Fruit fly (Drosophila melanogaster): Measurements from ENCODE around the gene CG5466.

Gene CG5466

DNA sequence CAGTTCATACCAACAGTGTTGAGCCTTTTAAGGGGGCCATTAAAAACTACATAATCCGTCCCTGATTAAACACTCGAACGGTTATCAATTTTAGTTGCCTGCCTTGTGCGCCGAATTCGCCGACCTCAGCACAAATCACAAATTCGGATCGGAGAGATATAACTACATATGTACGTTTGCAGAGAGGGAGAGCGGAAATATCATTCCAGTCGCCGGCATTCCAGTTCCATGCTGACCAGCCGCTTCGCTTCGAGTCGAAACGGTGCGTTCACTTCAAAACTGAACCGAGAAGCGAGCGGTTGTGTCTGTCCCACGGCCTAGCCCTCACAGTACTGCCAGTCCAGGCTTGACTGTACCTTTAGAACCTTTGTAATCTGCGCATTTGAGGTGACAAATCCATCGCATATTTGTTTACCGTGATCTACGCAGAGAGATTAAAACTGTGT, 43.1 kb upstream of the CG5466 start (continued):
- TF ChIP-seq slp2 (GFP tag; optimal IDR thresholded peaks at IDR 0.05) = no peak
- no peak for TF ChIP-seq al (GFP tag; IDR thresholded peaks at IDR 0.05)
- TF ChIP-seq ham (GFP tag; IDR thresholded peaks at IDR 0.05) = no peak
- TF ChIP-seq ttk (GFP tag; IDR thresholded peaks at IDR 0.05) = no peak
- TF ChIP-seq sima (GFP tag; optimal IDR thresholded peaks at IDR 0.05) = no peak
- 0 out of 2 replicates have a peak, but pooled peaks have one; percentile 38 for TF ChIP-seq unc-4 (GFP tag; IDR thresholded peaks at IDR 0.05; ENCODE audit: partially characterized antibody)
- TF ChIP-seq zen2 (GFP tag; IDR thresholded peaks at IDR 0.05; ENCODE audit: partially characterized antibody) = no peak
- no peak for TF ChIP-seq CG3726 (GFP tag; IDR thresholded peaks at IDR 0.05)
- TF ChIP-seq CG8290 (GFP tag; optimal IDR thresholded peaks at IDR 0.05) = no peak
- TF ChIP-seq CG8290 (tag; optimal IDR thresholded peaks at IDR 0.05) = peak in 1 of 2 experiments; percentile 62
- TF ChIP-seq E2f2 (GFP tag; IDR thresholded peaks at IDR 0.05) = no peak
- no peak for TF ChIP-seq CG14667 (GFP tag; IDR thresholded peaks at IDR 0.05)
- TF ChIP-seq Dip3 (GFP tag; optimal IDR thresholded peaks at IDR 0.05) = no peak
- no peak for TF ChIP-seq mam (GFP tag; optimal IDR thresholded peaks at IDR 0.05)
- peak; percentile 62 for TF ChIP-seq CG7928 (GFP tag; optimal IDR thresholded peaks at IDR 0.05)
- peak; percentile 74 for TF ChIP-seq HLHmδ (GFP tag; optimal IDR thresholded peaks at IDR 0.05)
- no peak for TF ChIP-seq CG30403 (GFP tag; optimal IDR thresholded peaks at IDR 0.05)
- TF ChIP-seq lbe (GFP tag; optimal IDR thresholded peaks at IDR 0.05) = no peak
- no peak for TF ChIP-seq CG12744 (GFP tag; optimal IDR thresholded peaks at IDR 0.05)
- TF ChIP-seq fd64A (GFP tag; optimal IDR thresholded peaks at IDR 0.05) = no peak
- TF ChIP-seq Mrtf (GFP tag; IDR thresholded peaks at IDR 0.05) = no peak
- no peak for TF ChIP-seq CG14441 (GFP tag; IDR thresholded peaks at IDR 0.05)
- TF ChIP-seq Xbp1 (GFP tag; optimal IDR thresholded peaks at IDR 0.05) = no peak
- TF ChIP-seq ato (GFP tag; IDR thresholded peaks at IDR 0.05; ENCODE audit: partially characterized antibody) = 0 out of 2 replicates have a peak, but pooled peaks have one; percentile 12
- no peak for TF ChIP-seq CG6175 (GFP tag; IDR thresholded peaks at IDR 0.05)
- TF ChIP-seq Med (GFP tag) = peak; percentile 92
- no peak for TF ChIP-seq CG9437 (GFP tag; optimal IDR thresholded peaks at IDR 0.05)
- TF ChIP-seq ranshi (GFP tag; IDR thresholded peaks at IDR 0.05) = no peak
- peak; percentile 39; the same call in 1 of the 2 replicates for TF ChIP-seq amos (GFP tag; IDR thresholded peaks at IDR 0.05; ENCODE audit: partially characterized antibody)
- peak; percentile 58 for TF ChIP-seq Max (GFP tag; optimal IDR thresholded peaks at IDR 0.05)
- no peak for TF ChIP-seq dan (GFP tag; IDR thresholded peaks at IDR 0.05)
- no peak for TF ChIP-seq Camta (GFP tag; optimal IDR thresholded peaks at IDR 0.05)
- TF ChIP-seq Mes4 (GFP tag; optimal IDR thresholded peaks at IDR 0.05) = no peak
- TF ChIP-seq CG9817 (tag; optimal IDR thresholded peaks at IDR 0.05) = no peak
- TF ChIP-seq Sox100B (GFP tag; optimal IDR thresholded peaks at IDR 0.05) = no peak
- TF ChIP-seq slou (GFP tag; optimal IDR thresholded peaks at IDR 0.05) = no peak
- no peak for TF ChIP-seq trh (GFP tag; optimal IDR thresholded peaks at IDR 0.05)
- no peak for TF ChIP-seq twi (tag; optimal IDR thresholded peaks at IDR 0.05)
- TF ChIP-seq eyg (GFP tag; optimal IDR thresholded peaks at IDR 0.05) = no peak
- no peak for TF ChIP-seq CG11723 (GFP tag; optimal IDR thresholded peaks at IDR 0.05)
- TF ChIP-seq CG10979 (tag; optimal IDR thresholded peaks at IDR 0.05) = no peak
- peak; percentile 12 for TF ChIP-seq CG8924 (tag; optimal IDR thresholded peaks at IDR 0.05)
- TF ChIP-seq CG11085 (GFP tag; IDR thresholded peaks at IDR 0.05) = no peak
- no peak for TF ChIP-seq CG13424 (tag; optimal IDR thresholded peaks at IDR 0.05)
- TF ChIP-seq p53 (GFP tag; optimal IDR thresholded peaks at IDR 0.05) = no peak
- no peak for TF ChIP-seq CG16815 (GFP tag; optimal IDR thresholded peaks at IDR 0.05)
- TF ChIP-seq CG10959 (GFP tag; IDR thresholded peaks at IDR 0.05) = no peak
- TF ChIP-seq pnt (GFP tag; optimal IDR thresholded peaks at IDR 0.05) = no peak
- no peak for TF ChIP-seq CG17912 (GFP tag; optimal IDR thresholded peaks at IDR 0.05)
- TF ChIP-seq CG1603 (tag; optimal IDR thresholded peaks at IDR 0.05) = no peak
- no peak for TF ChIP-seq CG2202 (tag; optimal IDR thresholded peaks at IDR 0.05)
- peak; percentile 34; the same call in 1 of the 2 replicates for TF ChIP-seq CG9932 (GFP tag; IDR thresholded peaks at IDR 0.05)
